Worm (Caenorhabditis elegans) whole organism, L3 larva: ENCODE measurements around the gene clec-68.

Experiments
- R02D3.7 ChIP-seq: fragments of 150-350 bp; optimal IDR thresholded peaks from 2 replicates; lab custom pipeline; 2014; ENCODE audit warnings: missing biosample characterization, missing genetic modification characterization
- ZK546.5 ChIP-seq: sonication (generic microtip); optimal IDR thresholded peaks from 2 replicates; lab custom pipeline; 2017; ENCODE audit warnings: missing biosample characterization, missing genetic modification characterization
- aly-2 ChIP-seq: fragments of 150-350 bp; optimal IDR thresholded peaks from 2 replicates; lab custom pipeline; 2014; ENCODE audit warnings: missing biosample characterization, missing genetic modification characterization
- ama-1 ChIP-seq: fragments of 150-350 bp; optimal IDR thresholded peaks from 2 replicates; lab custom pipeline; 2018
- ceh-16 ChIP-seq: sonication (generic microtip); optimal IDR thresholded peaks from 2 replicates; lab custom pipeline; 2017; ENCODE audit warnings: missing biosample characterization, missing genetic modification characterization
- ceh-28 ChIP-seq: fragments of 150-350 bp; optimal IDR thresholded peaks from 2 replicates; lab custom pipeline; 2014; ENCODE audit warnings: missing biosample characterization, missing genetic modification reagents, missing genetic modification characterization
- ceh-82 ChIP-seq: fragments of 150-350 bp; optimal IDR thresholded peaks from 2 replicates; lab custom pipeline; 2014; ENCODE audit warnings: missing biosample characterization, missing genetic modification characterization
- ceh-9 ChIP-seq: sonication (generic microtip); optimal IDR thresholded peaks from 2 replicates; lab custom pipeline; 2018; ENCODE audit warnings: missing biosample characterization, missing genetic modification characterization
- daf-12 ChIP-seq: fragments of 150-350 bp; optimal IDR thresholded peaks from 2 replicates; lab custom pipeline; 2014; ENCODE audit warnings: missing biosample characterization, missing genetic modification reagents, missing genetic modification characterization
- egl-27 ChIP-seq: sonication (generic microtip); optimal IDR thresholded peaks from 4 replicates; lab custom pipeline; 2017; ENCODE audit warnings: missing biosample characterization, missing genetic modification reagents, missing genetic modification characterization
- elt-1 ChIP-seq: fragments of 150-350 bp; optimal IDR thresholded peaks from 2 replicates; lab custom pipeline; 2014; ENCODE audit warnings: missing biosample characterization, missing genetic modification characterization
- elt-2 ChIP-seq: sonication (generic microtip); optimal IDR thresholded peaks from 2 replicates; lab custom pipeline; 2016; ENCODE audit warnings: missing genetic modification reagents, mild to moderate bottlenecking, missing genetic modification characterization, missing compliant biosample characterization
- elt-3 ChIP-seq, 3 experiments: fragments of 150-350 bp in 1 of 3; sonication (generic microtip) in 2 of 3; optimal IDR thresholded peaks; 2 replicates in 2 of 3; 4 replicates in 1 of 3; lab custom pipeline; 2014 to 2017; ENCODE audit warnings: missing biosample characterization in 3 of 3, missing genetic modification characterization in 3 of 3
- eor-1 ChIP-seq, 2 experiments: fragments of 150-350 bp; optimal IDR thresholded peaks; 2 replicates each; lab custom pipeline; 2014 to 2018; ENCODE audit warnings: missing biosample characterization in 2 of 2, missing genetic modification characterization in 2 of 2
- fkh-10 ChIP-seq: sonication (generic microtip); optimal IDR thresholded peaks from 2 replicates; lab custom pipeline; 2017; ENCODE audit warnings: missing biosample characterization, missing genetic modification reagents, missing genetic modification characterization
- fkh-2 ChIP-seq: fragments of 150-350 bp; optimal IDR thresholded peaks from 2 replicates; lab custom pipeline; 2014; ENCODE audit warnings: missing biosample characterization, missing genetic modification reagents, missing genetic modification characterization
- hmg-11 ChIP-seq: sonication (generic microtip); optimal IDR thresholded peaks from 2 replicates; lab custom pipeline; 2016; ENCODE audit warnings: missing genetic modification characterization, missing compliant biosample characterization
- jun-1 ChIP-seq: fragments of 150-350 bp; optimal IDR thresholded peaks from 2 replicates; lab custom pipeline; 2014; ENCODE audit warnings: missing biosample characterization, missing genetic modification reagents, missing genetic modification characterization
- lin-39 ChIP-seq: fragments of 150-350 bp; optimal IDR thresholded peaks from 2 replicates; lab custom pipeline; 2018; ENCODE audit warnings: missing biosample characterization, missing genetic modification reagents, missing genetic modification characterization
- lsy-12 ChIP-seq: sonication (generic microtip); optimal IDR thresholded peaks from 2 replicates; lab custom pipeline; 2016; ENCODE audit warnings: mild to moderate bottlenecking, missing genetic modification characterization, missing compliant biosample characterization
- mml-1 ChIP-seq: fragments of 150-350 bp; sonication (generic microtip); optimal IDR thresholded peaks from 3 replicates; lab custom pipeline; 2014; ENCODE audit warnings: missing biosample characterization, missing genetic modification characterization
- nfya-1 ChIP-seq: sonication (generic microtip); optimal IDR thresholded peaks from 2 replicates; lab custom pipeline; 2017; ENCODE audit warnings: missing genetic modification characterization, mild to moderate bottlenecking, missing compliant biosample characterization, antibody characterized with exemption, moderate library complexity; ENCODE audit not compliant: insufficient read depth
- nhr-11 ChIP-seq: fragments of 150-350 bp; optimal IDR thresholded peaks from 2 replicates; lab custom pipeline; 2014; ENCODE audit warnings: missing biosample characterization, missing genetic modification characterization
- nhr-12 ChIP-seq: fragments of 150-350 bp; optimal IDR thresholded peaks from 2 replicates; lab custom pipeline; 2014; ENCODE audit warnings: missing biosample characterization, missing genetic modification characterization
- nhr-23 ChIP-seq: fragments of 150-350 bp; optimal IDR thresholded peaks from 2 replicates; lab custom pipeline; 2014; ENCODE audit warnings: missing biosample characterization, missing genetic modification reagents, missing genetic modification characterization
- nhr-237 ChIP-seq: fragments of 150-350 bp; optimal IDR thresholded peaks from 2 replicates; lab custom pipeline; 2014; ENCODE audit warnings: missing biosample characterization, missing genetic modification characterization
- nhr-25 ChIP-seq: sonication (generic microtip); optimal IDR thresholded peaks from 2 replicates; lab custom pipeline; 2017; ENCODE audit warnings: missing biosample characterization, missing genetic modification characterization
- nhr-43 ChIP-seq: sonication (generic microtip); optimal IDR thresholded peaks from 2 replicates; lab custom pipeline; 2016; ENCODE audit warnings: mild to moderate bottlenecking, missing genetic modification characterization, missing compliant biosample characterization; ENCODE audit not compliant: poor library complexity, severe bottlenecking
- nhr-67 ChIP-seq: fragments of 150-350 bp; optimal IDR thresholded peaks from 2 replicates; lab custom pipeline; 2014; ENCODE audit warnings: missing biosample characterization, missing genetic modification characterization
- nhr-77 ChIP-seq: fragments of 150-350 bp; optimal IDR thresholded peaks from 2 replicates; lab custom pipeline; 2014; ENCODE audit warnings: missing biosample characterization, missing genetic modification characterization
- pha-4 ChIP-seq: fragments of 150-350 bp; optimal IDR thresholded peaks from 2 replicates; lab custom pipeline; 2014; ENCODE audit warnings: missing biosample characterization, missing genetic modification reagents, missing genetic modification characterization
- pqm-1 ChIP-seq: fragments of 150-350 bp; optimal IDR thresholded peaks from 2 replicates; lab custom pipeline; 2017; ENCODE audit warnings: missing biosample characterization, missing genetic modification characterization, inconsistent platforms
- skn-1 ChIP-seq: fragments of 150-350 bp; optimal IDR thresholded peaks from 2 replicates; lab custom pipeline; 2014; ENCODE audit warnings: missing biosample characterization, missing genetic modification characterization
- snpc-4 ChIP-seq: fragments of 150-350 bp; optimal IDR thresholded peaks from 2 replicates; lab custom pipeline; 2014; ENCODE audit warnings: missing biosample characterization, missing genetic modification characterization
- tbx-2 ChIP-seq: sonication (generic microtip); optimal IDR thresholded peaks from 2 replicates; lab custom pipeline; 2016; ENCODE audit warnings: mild to moderate bottlenecking, missing genetic modification characterization, missing compliant biosample characterization
- unc-39 ChIP-seq: sonication (generic microtip); optimal IDR thresholded peaks from 4 replicates; lab custom pipeline; 2017; ENCODE audit warnings: missing biosample characterization, missing genetic modification characterization
- unc-62 ChIP-seq: fragments of 150-350 bp; sonication (generic microtip); optimal IDR thresholded peaks from 4 replicates; lab custom pipeline; 2014; ENCODE audit warnings: missing biosample characterization, missing genetic modification reagents, missing genetic modification characterization
- zag-1 ChIP-seq: fragments of 150-350 bp; optimal IDR thresholded peaks from 2 replicates; lab custom pipeline; 2014; ENCODE audit warnings: missing biosample characterization, missing genetic modification characterization
- ztf-11 ChIP-seq: fragments of 150-350 bp; optimal IDR thresholded peaks from 2 replicates; lab custom pipeline; 2014; ENCODE audit warnings: missing biosample characterization, missing genetic modification characterization

The clec-68 gene

ce11 chrIV:3944459-3944858 lies 18.2 kb downstream of the clec-68 start, which contains the start of gene clec-72:
Gene clec-72 (plus strand): TSS chrIV:3944816.
- TF ChIP-seq snpc-4 (no peak), elt-1 (tag; lab: Kevin White, UChicago) (no peak), elt-2 (tag; lab: Kevin White, UChicago) (peak; percentile 98), daf-12 (tag; lab: Kevin White, UChicago) (no peak), R02D3.7 (tag; lab: Kevin White, UChicago) (no peak), aly-2 (no peak), ZK546.5 (tag; lab: Kevin White, UChicago) (no peak), mml-1 (tag; lab: Kevin White, UChicago) (no peak), ceh-28 (tag; lab: Kevin White, UChicago) (no peak), nhr-77 (tag; lab: Kevin White, UChicago) (no peak), lsy-12 (no peak), ztf-11 (no peak), unc-62 (no peak), ceh-9 (tag; lab: Kevin White, UChicago) (no peak), skn-1 (tag; lab: Kevin White, UChicago) (peak; percentile 41), nhr-43 (tag; lab: Kevin White, UChicago) (no peak), egl-27 (tag; lab: Kevin White, UChicago) (no peak), nhr-12 (no peak), ceh-82 (tag; lab: Kevin White, UChicago) (no peak), lin-39 (tag; lab: Kevin White, UChicago) (no peak), fkh-10 (GFP tag; lab: Kevin White, UChicago) (no peak), nfya-1 (tag; lab: Kevin White, UChicago) (no peak), ceh-16 (tag; lab: Kevin White, UChicago) (no peak), pqm-1 (peak; percentile 92), zag-1 (no peak), tbx-2 (tag; lab: Kevin White, UChicago) (no peak), elt-3 (tag; optimal IDR thresholded peaks at IDR 0.05; lab: Kevin White, UChicago) (no peak), nhr-67 (no peak), nhr-237 (tag; lab: Kevin White, UChicago) (no peak), nhr-11 (no peak), jun-1 (tag; lab: Kevin White, UChicago) (peak; percentile 84), nhr-23 (no peak), pha-4 (tag; lab: Kevin White, UChicago) (no peak), ama-1 (lab: Kevin White, UChicago) (no peak)

- TF ChIP-seq ceh-16 (tag; lab: Kevin White, UChicago) (no peak), elt-2 (tag; lab: Kevin White, UChicago) (no peak), ceh-28 (tag; lab: Kevin White, UChicago) (no peak), nhr-23 (no peak), elt-1 (tag; lab: Kevin White, UChicago) (no peak), eor-1 (tag; optimal IDR thresholded peaks at IDR 0.05; lab: Kevin White, UChicago) (no peak), nhr-12 (no peak), nhr-11 (no peak), ceh-9 (tag; lab: Kevin White, UChicago) (no peak), pha-4 (tag; lab: Kevin White, UChicago) (no peak), elt-3 (tag; optimal IDR thresholded peaks at IDR 0.05; lab: Kevin White, UChicago) (no peak), nhr-25 (tag; lab: Kevin White, UChicago) (no peak), fkh-2 (tag; lab: Kevin White, UChicago) (no peak), unc-39 (tag; lab: Kevin White, UChicago) (no peak), skn-1 (tag; lab: Kevin White, UChicago) (no peak), fkh-10 (GFP tag; lab: Kevin White, UChicago) (no peak), hmg-11 (tag; lab: Kevin White, UChicago) (no peak)
These were observed 29.9 kb downstream of the clec-68 start, which contains the start of gene clec-73 for ce11 chrIV:3956095-3956494. Gene clec-73 (minus strand): TSS chrIV:3956195.

ce11 chrIV:3956705-3957104 lies 30.5 kb downstream of the clec-68 start, which contains the start of gene clec-74:
Gene clec-74 (plus strand): TSS chrIV:3957005.
- TF ChIP-seq tbx-2 (tag; lab: Kevin White, UChicago): no peak
- TF ChIP-seq nhr-23: no peak
- no peak for TF ChIP-seq eor-1 (tag; optimal IDR thresholded peaks at IDR 0.05; lab: Kevin White, UChicago)
- TF ChIP-seq, all 47 proteins: peak for 0
